Comparison of ENCODE assay signal across 2 worm cellular contexts in the genomic region with DNA sequence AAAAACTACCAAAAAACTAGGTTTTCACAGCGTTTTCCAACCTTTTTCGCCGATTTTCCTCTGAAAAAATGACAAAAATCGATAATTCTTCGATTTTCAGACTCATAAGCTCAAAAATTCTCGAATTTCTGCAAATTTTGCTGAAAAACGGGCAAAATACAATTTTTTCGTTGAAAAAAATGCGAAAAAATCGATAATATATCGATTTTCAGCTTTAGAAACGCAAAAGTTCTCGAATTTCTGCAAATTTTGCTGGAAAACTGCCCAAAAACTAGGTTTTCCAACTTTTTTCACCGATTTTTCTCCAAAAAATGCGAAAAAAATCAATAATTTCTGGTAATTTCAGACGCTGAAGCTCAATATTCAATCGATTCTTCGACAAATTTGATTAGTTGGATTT.
A peak's percentile ranks its signal among the peaks of the same experiment; 100 is the strongest.
TF ChIP-seq lines count a peak whose summit lies in the region.

No protein-coding gene starts in this region.

TF ChIP-seq in whole organism, L3 larva, 47 proteins besides CTCF, POLR2A, EP300 and RAD21:
- TF ChIP-seq ceh-28 (tag; optimal IDR thresholded peaks at IDR 0.05; lab: Kevin White, UChicago) (peak; percentile 60), eor-1 (tag; optimal IDR thresholded peaks at IDR 0.05; lab: Kevin White, UChicago) (no peak), ztf-4 (tag; optimal IDR thresholded peaks at IDR 0.05; lab: Kevin White, UChicago) (no peak), fkh-2 (tag; optimal IDR thresholded peaks at IDR 0.05; lab: Kevin White, UChicago) (no peak)
TF ChIP-seq in whole organism, L3 larva: peak in this region for 1.

TF ChIP-seq in whole organism, L4 larva, 104 proteins besides CTCF, POLR2A, EP300 and RAD21:
- peak; percentile 53 for TF ChIP-seq ceh-28 (tag; optimal IDR thresholded peaks at IDR 0.05; lab: Kevin White, UChicago)
- no peak for TF ChIP-seq nhr-28 (tag; optimal IDR thresholded peaks at IDR 0.05; lab: Kevin White, UChicago)

Comparison
In these comparisons a context has a peak if more than half of its experiments do, and no peak if none do; other contexts are left out.
1. Of the 28 proteins assayed by ChIP-seq in both whole organism, L4 larva and whole organism, L3 larva: peak only in whole organism, L4 larva: none; only in whole organism, L3 larva: none; in both: ceh-28; in neither: 27.